Worm (Caenorhabditis elegans): ENCODE measurements around the gene sup-10.

DNA sequence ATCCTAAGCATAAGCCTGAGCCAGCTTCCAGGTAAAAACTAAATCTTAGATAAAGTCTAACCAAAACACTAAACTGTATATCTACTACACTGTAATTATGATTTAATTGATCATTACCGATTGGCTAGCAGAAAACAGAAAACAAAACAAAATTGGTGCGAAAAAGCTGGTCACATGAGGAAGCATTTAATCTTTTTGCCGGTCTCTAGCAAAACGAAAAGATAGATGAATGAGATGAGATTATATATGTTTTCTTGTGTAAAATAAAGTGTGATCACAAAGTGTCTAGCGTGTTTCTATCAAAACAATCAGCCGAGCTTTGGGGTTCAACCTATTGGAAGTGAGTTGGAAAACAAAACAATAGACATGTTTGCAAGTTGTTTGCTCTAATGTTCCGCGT is 6.7 kb downstream of the sup-10 start:
- no peak for TF ChIP-seq tbx-2 (tag; optimal IDR thresholded peaks at IDR 0.05)
- TF ChIP-seq unc-62 (GFP tag; optimal IDR thresholded peaks at IDR 0.05): no peak
- TF ChIP-seq lsy-2 (tag; optimal IDR thresholded peaks at IDR 0.05): no peak
- TF ChIP-seq nhr-76 (tag; optimal IDR thresholded peaks at IDR 0.05): no peak
